Fruit fly (Drosophila melanogaster) whole organism, embryonic: ENCODE measurements around the gene Usp1.

Experiments
- B-H1 ChIP-seq: fragments of 200-800 bp; sonication (Bioruptor generic); IDR thresholded peaks from 3 replicates; pipeline ENCODE4 v1.3.6; 2022; ENCODE audit warnings: missing biosample characterization, missing genetic modification characterization
- Bdp1 ChIP-seq: fragments of 200-800 bp; sonication (Bioruptor generic); optimal IDR thresholded peaks from 3 replicates; lab custom pipeline; 2016; ENCODE audit warnings: missing biosample characterization, missing genetic modification characterization
- CG10979 ChIP-seq: fragments of 200-800 bp; sonication (Bioruptor generic); optimal IDR thresholded peaks from 2 replicates; lab custom pipeline; 2018; ENCODE audit warnings: missing biosample characterization, mild to moderate bottlenecking, missing genetic modification characterization, moderate library complexity
- CG12071 ChIP-seq: fragments of 200-800 bp; sonication (Bioruptor generic); optimal IDR thresholded peaks from 3 replicates; lab custom pipeline; 2018; ENCODE audit warnings: missing biosample characterization, mild to moderate bottlenecking, missing genetic modification characterization
- CG12659 ChIP-seq: fragments of 200-800 bp; sonication (Bioruptor generic); optimal IDR thresholded peaks from 3 replicates; lab custom pipeline; 2017; ENCODE audit warnings: mild to moderate bottlenecking, missing biosample characterization, missing genetic modification reagents, missing genetic modification characterization
- CG12769 ChIP-seq: fragments of 200-800 bp; sonication (Bioruptor generic); optimal IDR thresholded peaks from 2 replicates; lab custom pipeline; 2019; ENCODE audit warnings: missing biosample characterization, mild to moderate bottlenecking, missing genetic modification characterization, moderate library complexity
- CG16779 ChIP-seq: fragments of 200-800 bp; sonication (Bioruptor generic); IDR thresholded peaks from 2 replicates; pipeline ENCODE4 v1.3.6; 2022; ENCODE audit warnings: missing biosample characterization, missing genetic modification characterization
- CG17829 ChIP-seq: fragments of 200-800 bp; optimal IDR thresholded peaks from 2 replicates; lab custom pipeline; 2019; ENCODE audit warnings: missing biosample characterization, mild to moderate bottlenecking, missing genetic modification characterization, moderate library complexity
- CG18619 ChIP-seq: fragments of 200-800 bp; sonication (Bioruptor generic); optimal IDR thresholded peaks from 3 replicates; lab custom pipeline; 2017; ENCODE audit warnings: missing biosample characterization, mild to moderate bottlenecking, missing genetic modification characterization
- CG2875 ChIP-seq: fragments of 200-800 bp; sonication (Bioruptor generic); optimal IDR thresholded peaks from 2 replicates; lab custom pipeline; 2017; ENCODE audit warnings: missing biosample characterization, mild to moderate bottlenecking, missing genetic modification characterization, missing genetic modification reagents
- CG30020 ChIP-seq: fragments of 200-800 bp; optimal IDR thresholded peaks from 2 replicates; lab custom pipeline; 2019; ENCODE audit warnings: missing biosample characterization, mild to moderate bottlenecking, missing genetic modification characterization, moderate library complexity
- CG33213 ChIP-seq: fragments of 200-800 bp; sonication (Bioruptor generic); optimal IDR thresholded peaks from 3 replicates; lab custom pipeline; 2016; ENCODE audit warnings: missing biosample characterization, missing genetic modification characterization
- CG42726 ChIP-seq: fragments of 200-800 bp; sonication (Bioruptor generic); IDR thresholded peaks from 2 replicates; pipeline ENCODE4 v1.3.6; 2022; ENCODE audit warnings: missing biosample characterization, missing genetic modification characterization; ENCODE audit not compliant: partially characterized antibody
- CG5245 ChIP-seq: fragments of 200-800 bp; sonication (Bioruptor generic); optimal IDR thresholded peaks from 3 replicates; lab custom pipeline; 2016; ENCODE audit warnings: missing biosample characterization, missing genetic modification characterization
- CG6765 ChIP-seq: fragments of 200-800 bp; sonication (Bioruptor generic); optimal IDR thresholded peaks from 3 replicates; lab custom pipeline; 2017; ENCODE audit warnings: missing biosample characterization, mild to moderate bottlenecking, missing genetic modification characterization
- CG9797 ChIP-seq: fragments of 200-800 bp; sonication (Bioruptor generic); optimal IDR thresholded peaks from 3 replicates; lab custom pipeline; 2018; ENCODE audit warnings: missing biosample characterization, mild to moderate bottlenecking, missing genetic modification characterization
- CG9817 ChIP-seq: fragments of 200-800 bp; sonication (Bioruptor generic); optimal IDR thresholded peaks from 2 replicates; lab custom pipeline; 2018; ENCODE audit warnings: missing biosample characterization, mild to moderate bottlenecking, missing genetic modification characterization, moderate library complexity
- CG9932 ChIP-seq: fragments of 200-800 bp; sonication (Bioruptor generic); IDR thresholded peaks from 2 replicates; pipeline ENCODE4 v1.3.6; 2022; ENCODE audit warnings: missing biosample characterization, missing genetic modification characterization
- CoRest ChIP-seq: fragments of 200-800 bp; sonication (Bioruptor generic); optimal IDR thresholded peaks from 3 replicates; lab custom pipeline; 2018; ENCODE audit warnings: missing biosample characterization, mild to moderate bottlenecking, missing genetic modification characterization, moderate library complexity
- D ChIP-seq, 2 experiments: fragments of 200-800 bp in 1 of 2; fragments of >200 bp in 1 of 2; sonication (Bioruptor generic) in 1 of 2; optimal IDR thresholded peaks; 2 replicates in 1 of 2; 3 replicates in 1 of 2; lab custom pipeline; 2017; ENCODE audit warnings: mild to moderate bottlenecking in 1 of 2, missing biosample characterization in 1 of 2, missing genetic modification characterization in 1 of 2, missing genetic modification reagents in 1 of 2
- D19B ChIP-seq: fragments of 200-800 bp; sonication (Bioruptor generic); optimal IDR thresholded peaks from 2 replicates; lab custom pipeline; 2017; ENCODE audit warnings: missing biosample characterization, mild to moderate bottlenecking, missing genetic modification characterization
- Deaf1 ChIP-seq: fragments of 200-800 bp; optimal IDR thresholded peaks from 3 replicates; lab custom pipeline; 2019; ENCODE audit warnings: missing biosample characterization, mild to moderate bottlenecking, missing genetic modification characterization, moderate library complexity
- Drgx ChIP-seq: fragments of 200-800 bp; sonication (Bioruptor generic); IDR thresholded peaks from 2 replicates; pipeline ENCODE4 v1.3.6; 2022; ENCODE audit warnings: missing biosample characterization, missing genetic modification characterization
- ERR ChIP-seq: fragments of 200-800 bp; sonication (Bioruptor generic); optimal IDR thresholded peaks from 2 replicates; lab custom pipeline; 2016; ENCODE audit warnings: missing biosample characterization, missing genetic modification characterization
- HLH54F ChIP-seq: fragments of 200-800 bp; sonication (Bioruptor generic); optimal IDR thresholded peaks from 3 replicates; lab custom pipeline; 2016; ENCODE audit warnings: missing biosample characterization, missing genetic modification characterization
- Kr ChIP-seq: fragments of 200-800 bp; sonication (Bioruptor generic); optimal IDR thresholded peaks from 2 replicates; lab custom pipeline; 2017; ENCODE audit warnings: missing biosample characterization, mild to moderate bottlenecking, missing genetic modification characterization
- Nf-YB ChIP-seq: fragments of 200-800 bp; sonication (Bioruptor generic); optimal IDR thresholded peaks from 3 replicates; lab custom pipeline; 2019; ENCODE audit warnings: missing biosample characterization, mild to moderate bottlenecking, missing genetic modification characterization, moderate library complexity
- Pdp1 ChIP-seq, 2 experiments: fragments of 200-800 bp; sonication (Bioruptor generic); optimal IDR thresholded peaks; 3 replicates each; lab custom pipeline; 2016; ENCODE audit warnings: missing biosample characterization in 2 of 2, missing genetic modification characterization in 2 of 2, mild to moderate bottlenecking in 1 of 2, moderate library complexity in 1 of 2
- Ravus ChIP-seq: fragments of 200-800 bp; sonication (Bioruptor generic); IDR thresholded peaks from 2 replicates; pipeline ENCODE4 v1.3.6; 2022; ENCODE audit warnings: missing biosample characterization, missing genetic modification characterization
- Rfx ChIP-seq: fragments of 200-800 bp; sonication (Bioruptor generic); IDR thresholded peaks from 2 replicates; pipeline ENCODE4 v1.3.6; 2022; ENCODE audit warnings: missing biosample characterization, missing genetic modification characterization
- Six4 ChIP-seq: fragments of 200-800 bp; sonication (Bioruptor generic); optimal IDR thresholded peaks from 2 replicates; lab custom pipeline; 2016; ENCODE audit warnings: missing biosample characterization, missing genetic modification characterization
- Tbp ChIP-seq: fragments of >200 bp; optimal IDR thresholded peaks from 2 replicates; lab custom pipeline; 2018; ENCODE audit warnings: missing biosample characterization, missing genetic modification characterization
- ara ChIP-seq: fragments of 200-800 bp; sonication (Bioruptor generic); IDR thresholded peaks from 2 replicates; pipeline ENCODE4 v1.3.6; 2022; ENCODE audit warnings: missing biosample characterization, missing genetic modification characterization
- chn ChIP-seq: fragments of 200-800 bp; sonication (Bioruptor generic); optimal IDR thresholded peaks from 2 replicates; lab custom pipeline; 2016; ENCODE audit warnings: missing biosample characterization, missing genetic modification characterization
- crc ChIP-seq: fragments of 200-800 bp; sonication (Bioruptor generic); optimal IDR thresholded peaks from 2 replicates; lab custom pipeline; 2016; ENCODE audit warnings: missing biosample characterization, missing genetic modification characterization
- crol ChIP-seq: fragments of 200-800 bp; sonication (Bioruptor generic); IDR thresholded peaks from 2 replicates; pipeline ENCODE4 v1.3.6; 2022; ENCODE audit warnings: missing biosample characterization, missing genetic modification characterization
- dmrt11E ChIP-seq: fragments of 200-800 bp; sonication (Bioruptor generic); optimal IDR thresholded peaks from 3 replicates; lab custom pipeline; 2018; ENCODE audit warnings: missing biosample characterization, mild to moderate bottlenecking, missing genetic modification characterization, moderate library complexity
- fu2 ChIP-seq: fragments of 200-800 bp; sonication (Bioruptor generic); optimal IDR thresholded peaks from 2 replicates; lab custom pipeline; 2016; ENCODE audit warnings: missing biosample characterization, missing genetic modification characterization
- gem ChIP-seq: fragments of 200-800 bp; sonication (Bioruptor generic); optimal IDR thresholded peaks from 2 replicates; lab custom pipeline; 2019; ENCODE audit warnings: missing biosample characterization, mild to moderate bottlenecking, missing genetic modification characterization, moderate library complexity
- inv ChIP-seq: fragments of 200-800 bp; sonication (Bioruptor generic); IDR thresholded peaks from 2 replicates; pipeline ENCODE4 v1.3.6; 2022; ENCODE audit warnings: missing biosample characterization, missing genetic modification characterization; ENCODE audit not compliant: partially characterized antibody
- kah ChIP-seq: fragments of 200-800 bp; sonication (Bioruptor generic); optimal IDR thresholded peaks from 2 replicates; lab custom pipeline; 2018; ENCODE audit warnings: missing biosample characterization, mild to moderate bottlenecking, missing genetic modification characterization
- kay ChIP-seq: fragments of 200-800 bp; sonication (Bioruptor generic); optimal IDR thresholded peaks from 2 replicates; lab custom pipeline; 2016; ENCODE audit warnings: missing biosample characterization, missing genetic modification characterization
- ken ChIP-seq: fragments of 200-800 bp; sonication (Bioruptor generic); IDR thresholded peaks from 3 replicates; pipeline ENCODE4 v1.3.6; 2022; ENCODE audit warnings: missing biosample characterization, missing genetic modification characterization
- p53 ChIP-seq: fragments of 200-800 bp; sonication (Bioruptor generic); optimal IDR thresholded peaks from 2 replicates; lab custom pipeline; 2016; ENCODE audit warnings: missing biosample characterization, missing genetic modification characterization
- prd ChIP-seq, 3 experiments: fragments of >200 bp in 2 of 3; fragments of 200-800 bp in 1 of 3; sonication (Bioruptor generic) in 1 of 3; optimal IDR thresholded peaks in 2 of 3; IDR thresholded peaks in 1 of 3; 2 replicates in 2 of 3; 3 replicates in 1 of 3; pipeline versions ENCODE4 v1.3.6 to Lab custom; 2017 to 2022; ENCODE audit warnings: missing biosample characterization in 1 of 3, missing genetic modification characterization in 1 of 3
- tna ChIP-seq: fragments of 200-800 bp; sonication (Bioruptor generic); IDR thresholded peaks from 2 replicates; pipeline ENCODE4 v1.3.6; 2022; ENCODE audit warnings: missing biosample characterization, missing genetic modification characterization; ENCODE audit not compliant: partially characterized antibody
- trh ChIP-seq: fragments of 200-800 bp; sonication (Bioruptor generic); optimal IDR thresholded peaks from 2 replicates; lab custom pipeline; 2016; ENCODE audit warnings: missing biosample characterization, missing genetic modification characterization
- usp ChIP-seq: fragments of >200 bp; optimal IDR thresholded peaks from 2 replicates; lab custom pipeline; 2017; ENCODE audit warnings: missing biosample characterization, missing genetic modification characterization
- vfl ChIP-seq: fragments of 200-800 bp; sonication (Bioruptor generic); optimal IDR thresholded peaks from 2 replicates; lab custom pipeline; 2016; ENCODE audit warnings: missing biosample characterization, missing genetic modification characterization
- zen ChIP-seq: fragments of 200-800 bp; sonication (Bioruptor generic); optimal IDR thresholded peaks from 3 replicates; lab custom pipeline; 2018; ENCODE audit warnings: missing biosample characterization, mild to moderate bottlenecking, missing genetic modification characterization, moderate library complexity

The Usp1 gene

DNA sequence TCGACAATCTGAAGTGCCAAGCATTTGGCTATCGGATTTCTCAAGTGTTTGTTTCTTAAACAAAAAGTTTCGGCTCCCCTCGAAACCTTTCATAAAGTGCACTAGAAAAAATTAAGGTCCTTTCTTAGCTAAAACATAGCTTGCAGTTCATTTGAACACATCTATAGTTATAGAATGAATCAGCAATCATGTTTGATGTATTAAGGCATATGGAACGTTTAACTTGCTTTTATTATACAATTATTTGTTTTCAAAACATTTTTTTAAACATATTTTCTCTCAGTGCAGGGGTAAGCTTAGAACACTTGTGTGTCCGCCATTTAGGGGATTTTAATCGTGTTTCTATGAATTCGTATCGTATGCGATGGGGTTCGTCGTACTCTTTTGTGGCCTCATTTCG, 45.6 kb downstream of the Usp1 start (continued):
- TF ChIP-seq zen (tag; lab: Kevin White, UChicago) (peak; percentile 68), tna (GFP tag; lab: Robert Waterston, UW) (no peak), kay (no peak), Nf-YB (peak; percentile 52), CG2875 (GFP tag; lab: Kevin White, UChicago) (peak; percentile 47), Kr (GFP tag; lab: Kevin White, UChicago) (no peak), chn (GFP tag; lab: Kevin White, UChicago) (peak; percentile 68), Ravus (GFP tag; lab: Robert Waterston, UW) (no peak), Deaf1 (tag; lab: Kevin White, UChicago) (peak; percentile 26), gem (tag; lab: Kevin White, UChicago) (peak; percentile 81), fu2 (GFP tag; lab: Kevin White, UChicago) (no peak), CG5245 (peak; percentile 54), ara (GFP tag; lab: Robert Waterston, UW) (peak; percentile 70; the same call in 1 of the 2 replicates), ERR (GFP tag; lab: Kevin White, UChicago) (no peak), vfl (GFP tag; lab: Kevin White, UChicago) (no peak), CG18619 (GFP tag; lab: Kevin White, UChicago) (peak; percentile 54), inv (GFP tag; lab: Robert Waterston, UW) (no peak), CG12659 (GFP tag; lab: Kevin White, UChicago) (peak; percentile 36), CG10979 (tag; lab: Kevin White, UChicago) (peak; percentile 87), CG6765 (GFP tag; lab: Kevin White, UChicago) (no peak), dmrt11E (tag; lab: Kevin White, UChicago) (peak; percentile 92), CG16779 (no peak), HLH54F (GFP tag; lab: Kevin White, UChicago) (peak; percentile 14), Tbp (GFP tag; lab: Kevin White, UChicago) (no peak), CG9797 (no peak), CG12769 (tag; lab: Kevin White, UChicago) (peak; percentile 23), B-H1 (GFP tag; lab: Robert Waterston, UW) (0 out of 3 replicates have a peak, but pooled peaks have one; percentile 31), D (optimal IDR thresholded peaks at IDR 0.05; lab: Kevin White, UChicago) (no peak), D (GFP tag; optimal IDR thresholded peaks at IDR 0.05; lab: Kevin White, UChicago) (peak; percentile 73), usp (GFP tag; lab: Kevin White, UChicago) (no peak), Drgx (GFP tag; lab: Robert Waterston, UW) (no peak), D19B (GFP tag; lab: Kevin White, UChicago) (no peak), Six4 (peak; percentile 64), p53 (no peak), CG42726 (GFP tag; lab: Robert Waterston, UW) (no peak), CoRest (tag; lab: Kevin White, UChicago) (peak; percentile 83), CG9817 (tag; lab: Kevin White, UChicago) (peak; percentile 30), Bdp1 (GFP tag; lab: Kevin White, UChicago) (peak; percentile 22), crc (GFP tag; lab: Kevin White, UChicago) (no peak), crol (GFP tag; lab: Robert Waterston, UW) (no peak), prd (optimal IDR thresholded peaks at IDR 0.05; lab: Kevin White, UChicago) (no peak), prd (GFP tag; IDR thresholded peaks at IDR 0.05; lab: Robert Waterston, UW) (peak; percentile 74), Pdp1 (GFP tag; optimal IDR thresholded peaks at IDR 0.05; lab: Kevin White, UChicago) (peak; percentile 52 to 57), kah (GFP tag; lab: Kevin White, UChicago) (peak; percentile 6), CG30020 (tag; lab: Kevin White, UChicago) (peak; percentile 33), CG33213 (GFP tag; lab: Kevin White, UChicago) (peak; percentile 11), trh (GFP tag; lab: Kevin White, UChicago) (no peak), ken (GFP tag; lab: Robert Waterston, UW) (0 out of 3 replicates have a peak, but pooled peaks have one; percentile 11), CG12071 (peak; percentile 36), Rfx (GFP tag; lab: Robert Waterston, UW) (peak; percentile 59), CG9932 (GFP tag; lab: Robert Waterston, UW) (0 out of 2 replicates have a peak, but pooled peaks have one; percentile 20), CG17829 (tag; lab: Kevin White, UChicago) (peak; percentile 88)
